Worm (Caenorhabditis elegans) whole organism, L3 larva: ENCODE measurements around the gene algn-1.

ENCODE experiments used
- R02D3.7 ChIP-seq: fragments of 150-350 bp; optimal IDR thresholded peaks from 2 replicates; lab custom pipeline; 2014; ENCODE audit warnings: missing biosample characterization, missing genetic modification characterization
- aly-2 ChIP-seq: fragments of 150-350 bp; optimal IDR thresholded peaks from 2 replicates; lab custom pipeline; 2014; ENCODE audit warnings: missing biosample characterization, missing genetic modification characterization
- ama-1 ChIP-seq: fragments of 150-350 bp; optimal IDR thresholded peaks from 2 replicates; lab custom pipeline; 2018
- ceh-16 ChIP-seq: sonication (generic microtip); optimal IDR thresholded peaks from 2 replicates; lab custom pipeline; 2017; ENCODE audit warnings: missing biosample characterization, missing genetic modification characterization
- ceh-28 ChIP-seq: fragments of 150-350 bp; optimal IDR thresholded peaks from 2 replicates; lab custom pipeline; 2014; ENCODE audit warnings: missing biosample characterization, missing genetic modification reagents, missing genetic modification characterization
- ceh-82 ChIP-seq: fragments of 150-350 bp; optimal IDR thresholded peaks from 2 replicates; lab custom pipeline; 2014; ENCODE audit warnings: missing biosample characterization, missing genetic modification characterization
- ceh-9 ChIP-seq: sonication (generic microtip); optimal IDR thresholded peaks from 2 replicates; lab custom pipeline; 2018; ENCODE audit warnings: missing biosample characterization, missing genetic modification characterization
- daf-12 ChIP-seq: fragments of 150-350 bp; optimal IDR thresholded peaks from 2 replicates; lab custom pipeline; 2014; ENCODE audit warnings: missing biosample characterization, missing genetic modification reagents, missing genetic modification characterization
- egl-27 ChIP-seq: sonication (generic microtip); optimal IDR thresholded peaks from 4 replicates; lab custom pipeline; 2017; ENCODE audit warnings: missing biosample characterization, missing genetic modification reagents, missing genetic modification characterization
- egl-5 ChIP-seq: fragments of 150-350 bp; optimal IDR thresholded peaks from 2 replicates; lab custom pipeline; 2017; ENCODE audit warnings: missing biosample characterization, missing genetic modification reagents, missing genetic modification characterization, inconsistent platforms
- elt-1 ChIP-seq: fragments of 150-350 bp; optimal IDR thresholded peaks from 2 replicates; lab custom pipeline; 2014; ENCODE audit warnings: missing biosample characterization, missing genetic modification characterization
- elt-2 ChIP-seq: sonication (generic microtip); optimal IDR thresholded peaks from 2 replicates; lab custom pipeline; 2016; ENCODE audit warnings: missing genetic modification reagents, mild to moderate bottlenecking, missing genetic modification characterization, missing compliant biosample characterization
- elt-3 ChIP-seq, 3 experiments: fragments of 150-350 bp in 1 of 3; sonication (generic microtip) in 2 of 3; optimal IDR thresholded peaks; 2 replicates in 2 of 3; 4 replicates in 1 of 3; lab custom pipeline; 2014 to 2017; ENCODE audit warnings: missing biosample characterization in 3 of 3, missing genetic modification characterization in 3 of 3
- eor-1 ChIP-seq, 2 experiments: fragments of 150-350 bp; optimal IDR thresholded peaks; 2 replicates each; lab custom pipeline; 2014 to 2018; ENCODE audit warnings: missing biosample characterization in 2 of 2, missing genetic modification characterization in 2 of 2
- fkh-2 ChIP-seq: fragments of 150-350 bp; optimal IDR thresholded peaks from 2 replicates; lab custom pipeline; 2014; ENCODE audit warnings: missing biosample characterization, missing genetic modification reagents, missing genetic modification characterization
- fos-1 ChIP-seq: fragments of 150-350 bp; optimal IDR thresholded peaks from 2 replicates; lab custom pipeline; 2014; ENCODE audit warnings: missing biosample characterization, missing genetic modification characterization
- hmg-11 ChIP-seq: sonication (generic microtip); optimal IDR thresholded peaks from 2 replicates; lab custom pipeline; 2016; ENCODE audit warnings: missing genetic modification characterization, missing compliant biosample characterization
- jun-1 ChIP-seq: fragments of 150-350 bp; optimal IDR thresholded peaks from 2 replicates; lab custom pipeline; 2014; ENCODE audit warnings: missing biosample characterization, missing genetic modification reagents, missing genetic modification characterization
- lin-39 ChIP-seq: fragments of 150-350 bp; optimal IDR thresholded peaks from 2 replicates; lab custom pipeline; 2018; ENCODE audit warnings: missing biosample characterization, missing genetic modification reagents, missing genetic modification characterization
- lsy-12 ChIP-seq: sonication (generic microtip); optimal IDR thresholded peaks from 2 replicates; lab custom pipeline; 2016; ENCODE audit warnings: mild to moderate bottlenecking, missing genetic modification characterization, missing compliant biosample characterization
- mdl-1 ChIP-seq: fragments of 150-350 bp; optimal IDR thresholded peaks from 2 replicates; lab custom pipeline; 2014; ENCODE audit warnings: missing biosample characterization, missing genetic modification characterization
- mml-1 ChIP-seq: fragments of 150-350 bp; sonication (generic microtip); optimal IDR thresholded peaks from 3 replicates; lab custom pipeline; 2014; ENCODE audit warnings: missing biosample characterization, missing genetic modification characterization
- nfya-1 ChIP-seq: sonication (generic microtip); optimal IDR thresholded peaks from 2 replicates; lab custom pipeline; 2017; ENCODE audit warnings: missing genetic modification characterization, mild to moderate bottlenecking, missing compliant biosample characterization, antibody characterized with exemption, moderate library complexity; ENCODE audit not compliant: insufficient read depth
- nhr-11 ChIP-seq: fragments of 150-350 bp; optimal IDR thresholded peaks from 2 replicates; lab custom pipeline; 2014; ENCODE audit warnings: missing biosample characterization, missing genetic modification characterization
- nhr-12 ChIP-seq: fragments of 150-350 bp; optimal IDR thresholded peaks from 2 replicates; lab custom pipeline; 2014; ENCODE audit warnings: missing biosample characterization, missing genetic modification characterization
- nhr-23 ChIP-seq: fragments of 150-350 bp; optimal IDR thresholded peaks from 2 replicates; lab custom pipeline; 2014; ENCODE audit warnings: missing biosample characterization, missing genetic modification reagents, missing genetic modification characterization
- nhr-237 ChIP-seq: fragments of 150-350 bp; optimal IDR thresholded peaks from 2 replicates; lab custom pipeline; 2014; ENCODE audit warnings: missing biosample characterization, missing genetic modification characterization
- nhr-25 ChIP-seq: sonication (generic microtip); optimal IDR thresholded peaks from 2 replicates; lab custom pipeline; 2017; ENCODE audit warnings: missing biosample characterization, missing genetic modification characterization
- nhr-28 ChIP-seq: fragments of 150-350 bp; optimal IDR thresholded peaks from 2 replicates; lab custom pipeline; 2014; ENCODE audit warnings: missing biosample characterization, missing genetic modification characterization
- nhr-43 ChIP-seq: sonication (generic microtip); optimal IDR thresholded peaks from 2 replicates; lab custom pipeline; 2016; ENCODE audit warnings: mild to moderate bottlenecking, missing genetic modification characterization, missing compliant biosample characterization; ENCODE audit not compliant: poor library complexity, severe bottlenecking
- nhr-67 ChIP-seq: fragments of 150-350 bp; optimal IDR thresholded peaks from 2 replicates; lab custom pipeline; 2014; ENCODE audit warnings: missing biosample characterization, missing genetic modification characterization
- nhr-76 ChIP-seq: fragments of 150-350 bp; sonication (generic microtip); optimal IDR thresholded peaks from 5 replicates; lab custom pipeline; 2014; ENCODE audit warnings: missing biosample characterization, missing genetic modification characterization
- nhr-77 ChIP-seq: fragments of 150-350 bp; optimal IDR thresholded peaks from 2 replicates; lab custom pipeline; 2014; ENCODE audit warnings: missing biosample characterization, missing genetic modification characterization
- pha-4 ChIP-seq: fragments of 150-350 bp; optimal IDR thresholded peaks from 2 replicates; lab custom pipeline; 2014; ENCODE audit warnings: missing biosample characterization, missing genetic modification reagents, missing genetic modification characterization
- pqm-1 ChIP-seq: fragments of 150-350 bp; optimal IDR thresholded peaks from 2 replicates; lab custom pipeline; 2017; ENCODE audit warnings: missing biosample characterization, missing genetic modification characterization, inconsistent platforms
- sea-2 ChIP-seq: fragments of 150-350 bp; sonication (generic microtip); optimal IDR thresholded peaks from 4 replicates; lab custom pipeline; 2014; ENCODE audit warnings: missing biosample characterization, missing genetic modification reagents, missing genetic modification characterization
- skn-1 ChIP-seq: fragments of 150-350 bp; optimal IDR thresholded peaks from 2 replicates; lab custom pipeline; 2014; ENCODE audit warnings: missing biosample characterization, missing genetic modification characterization
- snpc-4 ChIP-seq: fragments of 150-350 bp; optimal IDR thresholded peaks from 2 replicates; lab custom pipeline; 2014; ENCODE audit warnings: missing biosample characterization, missing genetic modification characterization
- tbx-2 ChIP-seq: sonication (generic microtip); optimal IDR thresholded peaks from 2 replicates; lab custom pipeline; 2016; ENCODE audit warnings: mild to moderate bottlenecking, missing genetic modification characterization, missing compliant biosample characterization
- unc-39 ChIP-seq: sonication (generic microtip); optimal IDR thresholded peaks from 4 replicates; lab custom pipeline; 2017; ENCODE audit warnings: missing biosample characterization, missing genetic modification characterization
- unc-62 ChIP-seq: fragments of 150-350 bp; sonication (generic microtip); optimal IDR thresholded peaks from 4 replicates; lab custom pipeline; 2014; ENCODE audit warnings: missing biosample characterization, missing genetic modification reagents, missing genetic modification characterization
- zag-1 ChIP-seq: fragments of 150-350 bp; optimal IDR thresholded peaks from 2 replicates; lab custom pipeline; 2014; ENCODE audit warnings: missing biosample characterization, missing genetic modification characterization
- ztf-11 ChIP-seq: fragments of 150-350 bp; optimal IDR thresholded peaks from 2 replicates; lab custom pipeline; 2014; ENCODE audit warnings: missing biosample characterization, missing genetic modification characterization
- ztf-4 ChIP-seq: fragments of 150-350 bp; optimal IDR thresholded peaks from 2 replicates; lab custom pipeline; 2014; ENCODE audit warnings: missing biosample characterization, missing genetic modification characterization

algn-1 gene

ce11 chrIII:6415306-6415973, 44.5 kb upstream of the algn-1 start, which contains the start of gene nas-4:
Gene nas-4 (minus strand): TSS chrIII:6415656.
- TF ChIP-seq egl-5, result no peak
- TF ChIP-seq ama-1 (lab: Kevin White, UChicago), result peak; percentile 41
- TF ChIP-seq elt-2 (tag; lab: Kevin White, UChicago), result peak; percentile 41
- TF ChIP-seq nhr-43 (tag; lab: Kevin White, UChicago), result peak; percentile 25
- TF ChIP-seq nhr-25 (tag; lab: Kevin White, UChicago), result peak; percentile 35
- TF ChIP-seq R02D3.7 (tag; lab: Kevin White, UChicago), result peak; percentile 39
- TF ChIP-seq nhr-23 (tag; lab: Kevin White, UChicago), result peak; percentile 11
- peak; percentile 31 for TF ChIP-seq lsy-12
- TF ChIP-seq lin-39 (tag; lab: Kevin White, UChicago), result no peak
- TF ChIP-seq, all 47 proteins: peak for 7

- TF ChIP-seq ceh-16 (tag; lab: Kevin White, UChicago) (no peak), ama-1 (lab: Kevin White, UChicago) (peak; percentile 59), nhr-25 (tag; lab: Kevin White, UChicago) (peak; percentile 61)
- TF ChIP-seq, all 47 proteins: peak for 2
Measured at ce11 chrIII:6418254-6418653, 41.7 kb upstream of the algn-1 start.

ce11 chrIII:6419409-6419944, 40.4 kb upstream of the algn-1 start, which contains the start of gene atgl-1:
Gene atgl-1 (minus strand): TSS chrIII:6419459.
- TF ChIP-seq egl-27 (tag; lab: Kevin White, UChicago), result no peak
- peak; percentile 24 for TF ChIP-seq nhr-25 (tag; lab: Kevin White, UChicago)
- peak; percentile 17 for TF ChIP-seq ama-1 (lab: Kevin White, UChicago)

- TF ChIP-seq nhr-67 (tag; lab: Kevin White, UChicago) (no peak), nhr-28 (no peak), ceh-16 (tag; lab: Kevin White, UChicago) (no peak), ama-1 (lab: Kevin White, UChicago) (peak; percentile 42), fkh-2 (no peak), daf-12 (tag; lab: Kevin White, UChicago) (no peak), sea-2 (GFP tag; lab: Kevin White, UChicago) (no peak), pha-4 (peak; percentile 28), zag-1 (tag; lab: Kevin White, UChicago) (no peak), skn-1 (tag; lab: Kevin White, UChicago) (no peak), snpc-4 (tag; lab: Kevin White, UChicago) (peak; percentile 30), nhr-12 (tag; lab: Kevin White, UChicago) (no peak), nhr-77 (tag; lab: Kevin White, UChicago) (no peak), egl-5 (peak; percentile 32), unc-39 (no peak), ztf-4 (no peak), lsy-12 (no peak), unc-62 (no peak), pqm-1 (tag; lab: Kevin White, UChicago) (no peak), elt-3 (tag; optimal IDR thresholded peaks at IDR 0.05; lab: Kevin White, UChicago) (no peak), lin-39 (tag; lab: Kevin White, UChicago) (no peak), nhr-23 (tag; lab: Kevin White, UChicago) (peak; percentile 34), jun-1 (tag; lab: Kevin White, UChicago) (no peak), ztf-11 (no peak), nhr-11 (tag; lab: Kevin White, UChicago) (no peak), elt-1 (tag; lab: Kevin White, UChicago) (no peak), elt-2 (tag; lab: Kevin White, UChicago) (no peak), R02D3.7 (tag; lab: Kevin White, UChicago) (no peak), ceh-28 (tag; lab: Kevin White, UChicago) (no peak), nhr-43 (tag; lab: Kevin White, UChicago) (peak; percentile 12), mml-1 (tag; lab: Kevin White, UChicago) (no peak), nhr-76 (tag; lab: Kevin White, UChicago) (no peak), mdl-1 (tag; lab: Kevin White, UChicago) (no peak), nfya-1 (tag; lab: Kevin White, UChicago) (peak; percentile 10), aly-2 (tag; lab: Kevin White, UChicago) (no peak), ceh-9 (tag; lab: Kevin White, UChicago) (no peak), ceh-82 (tag; lab: Kevin White, UChicago) (no peak), nhr-237 (no peak), eor-1 (tag; optimal IDR thresholded peaks at IDR 0.05; lab: Kevin White, UChicago) (no peak), nhr-25 (tag; lab: Kevin White, UChicago) (peak; percentile 61), tbx-2 (no peak), fos-1 (no peak), egl-27 (tag; lab: Kevin White, UChicago) (no peak), hmg-11 (tag; lab: Kevin White, UChicago) (no peak)
Measured at ce11 chrIII:6420201-6420600, 39.7 kb upstream of the algn-1 start.
